Worm (Caenorhabditis elegans) whole organism, early embryonic: ENCODE data around the gene C16C10.13.

Experiments
- B0310.2 ChIP-seq: sonication (generic microtip); optimal IDR thresholded peaks from 2 replicates; lab custom pipeline; 2016; ENCODE audit warnings: mild to moderate bottlenecking, missing genetic modification characterization, missing compliant biosample characterization
- F13C5.2 ChIP-seq: sonication (generic microtip); optimal IDR thresholded peaks from 2 replicates; lab custom pipeline; 2017; ENCODE audit warnings: mild to moderate bottlenecking, missing genetic modification characterization, inconsistent platforms, missing compliant biosample characterization
- aly-1 ChIP-seq: sonication (generic microtip); optimal IDR thresholded peaks from 2 replicates; lab custom pipeline; 2016; ENCODE audit warnings: missing genetic modification characterization, missing compliant biosample characterization
- ama-1 ChIP-seq: fragments of 150-350 bp; optimal IDR thresholded peaks from 2 replicates; lab custom pipeline; 2014
- ceh-13 ChIP-seq: fragments of 200-800 bp; sonication (Bioruptor generic); optimal IDR thresholded peaks from 2 replicates; lab custom pipeline; 2018; ENCODE audit warnings: mild to moderate bottlenecking, missing genetic modification characterization, missing compliant biosample characterization
- ceh-36 ChIP-seq: sonication (generic microtip); optimal IDR thresholded peaks from 2 replicates; lab custom pipeline; 2016; ENCODE audit warnings: missing genetic modification characterization, inconsistent platforms, missing compliant biosample characterization
- ets-7 ChIP-seq: sonication (generic microtip); optimal IDR thresholded peaks from 2 replicates; lab custom pipeline; 2016; ENCODE audit warnings: missing genotype, missing genetic modification characterization, missing compliant biosample characterization
- flt-1 ChIP-seq: fragments of 200-800 bp; sonication (Bioruptor generic); IDR thresholded peaks from 2 replicates; pipeline ENCODE4 v1.3.6; 2022; ENCODE audit warnings: missing genetic modification characterization, missing compliant biosample characterization
- hmbx-1 ChIP-seq: sonication (generic microtip); optimal IDR thresholded peaks from 2 replicates; lab custom pipeline; 2016; ENCODE audit warnings: mild to moderate bottlenecking, missing genetic modification characterization, missing compliant biosample characterization
- hmg-4 ChIP-seq: fragments of 200-800 bp; sonication (Bioruptor generic); optimal IDR thresholded peaks from 2 replicates; lab custom pipeline; 2018; ENCODE audit warnings: mild to moderate bottlenecking, missing genetic modification characterization, missing compliant biosample characterization
- hnd-1 ChIP-seq: sonication (generic microtip); optimal IDR thresholded peaks from 2 replicates; lab custom pipeline; 2016; ENCODE audit warnings: missing genetic modification characterization, missing compliant biosample characterization
- pes-1 ChIP-seq: fragments of 200-800 bp; sonication (Bioruptor generic); IDR thresholded peaks from 2 replicates; pipeline ENCODE4 v1.3.6; 2022; ENCODE audit warnings: missing genetic modification reagents, missing genetic modification characterization, missing compliant biosample characterization
- scrt-1 ChIP-seq: fragments of 200-800 bp; sonication (Bioruptor generic); IDR thresholded peaks from 2 replicates; pipeline ENCODE4 v1.3.6; 2022; ENCODE audit warnings: missing genetic modification characterization, missing compliant biosample characterization
- sea-1 ChIP-seq: fragments of 200-800 bp; sonication (Bioruptor generic); conservative IDR thresholded peaks from 2 replicates; pipeline ENCODE4 v1.3.6; 2022; ENCODE audit warnings: missing genetic modification characterization, missing compliant biosample characterization
- tbx-11 ChIP-seq: fragments of 200-800 bp; sonication (Bioruptor generic); IDR thresholded peaks from 2 replicates; pipeline ENCODE4 v1.3.6; 2022; ENCODE audit warnings: missing genetic modification characterization, missing compliant biosample characterization
- tbx-37 ChIP-seq: fragments of 200-800 bp; sonication (Bioruptor generic); conservative IDR thresholded peaks from 2 replicates; pipeline ENCODE4 v1.3.6; 2022; ENCODE audit warnings: missing genetic modification reagents, missing genetic modification characterization, missing compliant biosample characterization
- tra-4 ChIP-seq: sonication (generic microtip); optimal IDR thresholded peaks from 2 replicates; lab custom pipeline; 2017; ENCODE audit warnings: missing genetic modification characterization, missing compliant biosample characterization

Gene C16C10.13

ce11 chrIII:4176109-4176596 is at the start of gene C16C10.13, which contains the start of gene hrde-1:
C16C10.13 (plus strand) TSS chrIII:4176440.
hrde-1 (minus strand) TSS chrIII:4176159.
- no peak for TF ChIP-seq scrt-1 (GFP tag; lab: Robert Waterston, UW)
- no peak for TF ChIP-seq B0310.2 (tag; lab: Kevin White, UChicago)
- TF ChIP-seq tbx-11 (GFP tag; lab: Robert Waterston, UW): no peak
- no peak for TF ChIP-seq ceh-13 (GFP tag; lab: Kevin White, UChicago)
- no peak for TF ChIP-seq tra-4 (tag; lab: Kevin White, UChicago)
- TF ChIP-seq pes-1 (GFP tag; lab: Robert Waterston, UW): no peak
- TF ChIP-seq ceh-36 (tag; lab: Kevin White, UChicago): no peak
- no peak for TF ChIP-seq hnd-1
- no peak for TF ChIP-seq ets-7 (tag; lab: Kevin White, UChicago)
- no peak for TF ChIP-seq tbx-37 (GFP tag; lab: Robert Waterston, UW)
- no peak for TF ChIP-seq sea-1 (GFP tag; lab: Robert Waterston, UW)
- TF ChIP-seq flt-1: no peak
- TF ChIP-seq aly-1 (tag; lab: Kevin White, UChicago): no peak
- no peak for TF ChIP-seq hmbx-1 (tag; lab: Kevin White, UChicago)
- TF ChIP-seq F13C5.2 (tag; lab: Kevin White, UChicago): no peak

ce11 chrIII:4131814-4132555 is 44.3 kb upstream of the C16C10.13 start:
- TF ChIP-seq tra-4 (tag; lab: Kevin White, UChicago) (no peak), sea-1 (GFP tag; lab: Robert Waterston, UW) (no peak), pes-1 (GFP tag; lab: Robert Waterston, UW) (no peak)

ce11 chrIII:4134059-4134458 is 42.2 kb upstream of the C16C10.13 start:
- TF ChIP-seq scrt-1 (GFP tag; lab: Robert Waterston, UW) (no peak), pes-1 (GFP tag; lab: Robert Waterston, UW) (no peak), ets-7 (tag; lab: Kevin White, UChicago) (no peak), hnd-1 (no peak), F13C5.2 (tag; lab: Kevin White, UChicago) (no peak), sea-1 (GFP tag; lab: Robert Waterston, UW) (no peak), hmbx-1 (tag; lab: Kevin White, UChicago) (no peak), tbx-37 (GFP tag; lab: Robert Waterston, UW) (no peak), hmg-4 (GFP tag; lab: Kevin White, UChicago) (no peak), ceh-13 (GFP tag; lab: Kevin White, UChicago) (no peak), tra-4 (tag; lab: Kevin White, UChicago) (no peak), ama-1 (lab: Kevin White, UChicago) (no peak)

- TF ChIP-seq pes-1 (GFP tag; lab: Robert Waterston, UW): no peak
- TF ChIP-seq aly-1 (tag; lab: Kevin White, UChicago): no peak
- TF ChIP-seq ceh-13 (GFP tag; lab: Kevin White, UChicago): no peak
- no peak for TF ChIP-seq ets-7 (tag; lab: Kevin White, UChicago)
- no peak for TF ChIP-seq tra-4 (tag; lab: Kevin White, UChicago)
- no peak for TF ChIP-seq flt-1
- no peak for TF ChIP-seq scrt-1 (GFP tag; lab: Robert Waterston, UW)
- TF ChIP-seq hmbx-1 (tag; lab: Kevin White, UChicago): no peak
- TF ChIP-seq ceh-36 (tag; lab: Kevin White, UChicago): no peak
- TF ChIP-seq hnd-1: no peak
- TF ChIP-seq sea-1 (GFP tag; lab: Robert Waterston, UW): no peak
Observed at ce11 chrIII:4137180-4137579, 39.1 kb upstream of the C16C10.13 start.

- TF ChIP-seq pes-1 (GFP tag; lab: Robert Waterston, UW) (no peak), F13C5.2 (tag; lab: Kevin White, UChicago) (no peak), tbx-37 (GFP tag; lab: Robert Waterston, UW) (no peak), ama-1 (lab: Kevin White, UChicago) (no peak), ceh-36 (tag; lab: Kevin White, UChicago) (no peak), ceh-13 (GFP tag; lab: Kevin White, UChicago) (no peak)
Observed at ce11 chrIII:4143170-4143569, 33.1 kb upstream of the C16C10.13 start.

DNA sequence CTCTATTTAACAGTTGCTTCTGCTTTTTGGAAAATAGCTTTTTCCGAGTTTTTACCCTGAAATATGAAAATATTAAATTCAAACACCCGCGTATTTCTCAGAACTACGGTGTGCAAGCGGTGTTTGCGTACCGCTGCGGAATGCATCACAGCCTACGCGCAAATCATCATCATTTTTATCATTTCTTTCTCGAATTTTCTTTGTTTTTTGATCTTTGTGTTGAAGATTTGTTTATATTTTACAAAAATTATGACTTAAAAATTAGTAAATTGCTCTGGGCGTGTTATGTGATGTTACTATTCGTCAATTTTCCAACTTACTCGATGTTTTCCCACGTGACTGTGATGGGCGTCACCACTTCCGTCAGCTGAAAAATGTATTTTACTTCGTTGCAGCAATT is 25.3 kb upstream of the C16C10.13 start:
- peak; percentile 64 for TF ChIP-seq F13C5.2 (tag; lab: Kevin White, UChicago)
- no peak for TF ChIP-seq scrt-1 (GFP tag; lab: Robert Waterston, UW)
- TF ChIP-seq hmg-4 (GFP tag; lab: Kevin White, UChicago): no peak
- no peak for TF ChIP-seq ama-1 (lab: Kevin White, UChicago)

DNA sequence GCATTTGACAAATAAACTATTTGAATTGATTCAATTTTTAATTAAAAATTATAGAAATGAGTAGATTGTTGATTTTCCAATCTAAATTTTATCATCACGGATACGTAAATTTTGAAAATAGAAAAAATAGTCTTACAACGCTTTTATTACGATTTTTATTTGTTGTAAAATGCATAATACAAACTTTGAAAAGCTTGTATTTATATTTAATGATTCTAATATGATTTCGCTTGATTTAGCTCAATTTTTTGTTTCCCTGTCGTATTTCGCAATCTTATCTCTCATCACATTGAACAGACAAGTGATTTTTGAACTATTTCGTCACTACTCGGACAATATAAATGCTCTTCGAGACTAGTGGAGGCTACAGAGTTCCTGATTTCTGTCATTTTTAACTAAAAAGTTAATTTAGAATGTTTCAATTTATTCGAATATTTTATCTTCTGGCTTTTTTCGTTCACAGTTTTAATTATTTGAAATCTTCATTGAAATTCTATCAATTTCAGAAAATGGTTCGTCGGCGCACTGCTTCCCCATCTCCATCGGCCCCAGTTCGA is 24.6 kb upstream of the C16C10.13 start, which contains the start of the genes wht-3 and har-1:
wht-3 (minus strand) TSS at position 51 of the 557 bp plus-strand sequence.
har-1 (plus strand) TSS at position 507 of the 557 bp plus-strand sequence.
- no peak for TF ChIP-seq ceh-13 (GFP tag; lab: Kevin White, UChicago)
- TF ChIP-seq sea-1 (GFP tag; lab: Robert Waterston, UW): no peak
- no peak for TF ChIP-seq ama-1 (lab: Kevin White, UChicago)
- no peak for TF ChIP-seq hnd-1
- no peak for TF ChIP-seq pes-1 (GFP tag; lab: Robert Waterston, UW)
- TF ChIP-seq tbx-11 (GFP tag; lab: Robert Waterston, UW): no peak
- TF ChIP-seq F13C5.2 (tag; lab: Kevin White, UChicago): no peak
- no peak for TF ChIP-seq B0310.2 (tag; lab: Kevin White, UChicago)
- TF ChIP-seq flt-1: no peak
- no peak for TF ChIP-seq hmg-4 (GFP tag; lab: Kevin White, UChicago)
- TF ChIP-seq scrt-1 (GFP tag; lab: Robert Waterston, UW): no peak
- TF ChIP-seq tra-4 (tag; lab: Kevin White, UChicago): no peak
- no peak for TF ChIP-seq ets-7 (tag; lab: Kevin White, UChicago)
- no peak for TF ChIP-seq tbx-37 (GFP tag; lab: Robert Waterston, UW)
- no peak for TF ChIP-seq ceh-36 (tag; lab: Kevin White, UChicago)
- TF ChIP-seq hmbx-1 (tag; lab: Kevin White, UChicago): no peak
- no peak for TF ChIP-seq aly-1 (tag; lab: Kevin White, UChicago)
